Fruit fly (Drosophila melanogaster): Measurements from ENCODE around the gene CG6418.

The CG6418 gene

dm6 chr3L:10893156-10893784 is 14.4 kb upstream of the CG6418 start (continued):
- TF ChIP-seq CG8924 (tag; optimal IDR thresholded peaks at IDR 0.05) (peak; percentile 81), chm (GFP tag; IDR thresholded peaks at IDR 0.05) (no peak), D (optimal IDR thresholded peaks at IDR 0.05) (no peak), D (GFP tag; optimal IDR thresholded peaks at IDR 0.05) (peak; percentile 39), Hand (GFP tag; optimal IDR thresholded peaks at IDR 0.05) (no peak), CG2120 (GFP tag; optimal IDR thresholded peaks at IDR 0.05) (peak; percentile 10), CG9876 (GFP tag; optimal IDR thresholded peaks at IDR 0.05) (no peak), hbn (GFP tag; IDR thresholded peaks at IDR 0.05; ENCODE audit: partially characterized antibody) (no peak), zen2 (GFP tag; IDR thresholded peaks at IDR 0.05; ENCODE audit: partially characterized antibody) (no peak), twi (tag; optimal IDR thresholded peaks at IDR 0.05) (no peak), HLH4C (GFP tag; IDR thresholded peaks at IDR 0.05; ENCODE audit: partially characterized antibody) (no peak), CG7271 (tag; optimal IDR thresholded peaks at IDR 0.05) (no peak), CG4730 (GFP tag; IDR thresholded peaks at IDR 0.05) (no peak), Dll (GFP tag; IDR thresholded peaks at IDR 0.05; ENCODE audit: partially characterized antibody) (no peak), Ets65A (GFP tag) (peak; percentile 34), lab (GFP tag; optimal IDR thresholded peaks at IDR 0.05) (peak; percentile 42), schlank (tag; optimal IDR thresholded peaks at IDR 0.05) (no peak), CG16813 (GFP tag; IDR thresholded peaks at IDR 0.05; ENCODE audit: partially characterized antibody) (no peak), CG12299 (tag; optimal IDR thresholded peaks at IDR 0.05) (no peak), CG15696 (tag; optimal IDR thresholded peaks at IDR 0.05) (peak; percentile 16), CG7372 (GFP tag; IDR thresholded peaks at IDR 0.05) (no peak), Hey (tag; optimal IDR thresholded peaks at IDR 0.05) (no peak), CG32772 (GFP tag; IDR thresholded peaks at IDR 0.05) (no peak), HmgZ (tag; optimal IDR thresholded peaks at IDR 0.05) (no peak), sob (GFP tag; IDR thresholded peaks at IDR 0.05) (no peak), Pdp1 (GFP tag; optimal IDR thresholded peaks at IDR 0.05) (no peak), Hsf (GFP tag; optimal IDR thresholded peaks at IDR 0.05) (no peak), Bdp1 (GFP tag; optimal IDR thresholded peaks at IDR 0.05) (no peak), bowl (GFP tag; IDR thresholded peaks at IDR 0.05) (no peak), Fer2 (tag; optimal IDR thresholded peaks at IDR 0.05) (no peak)

dm6 chr3L:10891414-10891813 is 12.6 kb upstream of the CG6418 start, which contains the start of gene Cpr67Fa2:
TSS of gene Cpr67Fa2 (plus strand) at chr3L:10891714.
- TF ChIP-seq Scr (GFP tag; IDR thresholded peaks at IDR 0.05; ENCODE audit: partially characterized antibody): no peak
- no peak for TF ChIP-seq CG17359 (tag; optimal IDR thresholded peaks at IDR 0.05)
- TF ChIP-seq nmo (GFP tag; optimal IDR thresholded peaks at IDR 0.05): no peak
- no peak for TF ChIP-seq sna (GFP tag; IDR thresholded peaks at IDR 0.05; ENCODE audit: partially characterized antibody)
- TF ChIP-seq cg (GFP tag; optimal IDR thresholded peaks at IDR 0.05): no peak
- TF ChIP-seq grn (GFP tag; optimal IDR thresholded peaks at IDR 0.05): no peak
- TF ChIP-seq CG7745 (tag; optimal IDR thresholded peaks at IDR 0.05): no peak
- no peak for TF ChIP-seq CG18599 (GFP tag; optimal IDR thresholded peaks at IDR 0.05)
- TF ChIP-seq D19B (GFP tag; optimal IDR thresholded peaks at IDR 0.05): no peak
- no peak for TF ChIP-seq Antp (GFP tag; optimal IDR thresholded peaks at IDR 0.05)
- TF ChIP-seq CG13894 (tag; optimal IDR thresholded peaks at IDR 0.05): no peak
- TF ChIP-seq odd (GFP tag; optimal IDR thresholded peaks at IDR 0.05): no peak
- no peak for TF ChIP-seq jigr1 (GFP tag; IDR thresholded peaks at IDR 0.05)
- no peak for TF ChIP-seq PHDP (tag; optimal IDR thresholded peaks at IDR 0.05)
- no peak for TF ChIP-seq CG14710 (tag; optimal IDR thresholded peaks at IDR 0.05)
- no peak for TF ChIP-seq Kr (GFP tag; optimal IDR thresholded peaks at IDR 0.05)
- no peak for TF ChIP-seq CG3726 (GFP tag; IDR thresholded peaks at IDR 0.05)
- TF ChIP-seq NfI (GFP tag; optimal IDR thresholded peaks at IDR 0.05): no peak
- TF ChIP-seq B-H2 (GFP tag; optimal IDR thresholded peaks at IDR 0.05): no peak
